Worm (Caenorhabditis elegans) whole organism, midembryonic: Measurements from ENCODE around the gene F58F9.1.

Experiments
- T22C8.4 ChIP-seq: fragments of 200-800 bp; sonication (Bioruptor generic); IDR thresholded peaks from 2 replicates; pipeline ENCODE4 v1.3.6; 2022; ENCODE audit warnings: missing genetic modification characterization, missing compliant biosample characterization
- ref-1 ChIP-seq: fragments of 200-800 bp; sonication (Bioruptor generic); conservative IDR thresholded peaks from 2 replicates; pipeline ENCODE4 v1.3.6; 2022; ENCODE audit warnings: missing genetic modification reagents, missing genetic modification characterization, missing compliant biosample characterization

DNA sequence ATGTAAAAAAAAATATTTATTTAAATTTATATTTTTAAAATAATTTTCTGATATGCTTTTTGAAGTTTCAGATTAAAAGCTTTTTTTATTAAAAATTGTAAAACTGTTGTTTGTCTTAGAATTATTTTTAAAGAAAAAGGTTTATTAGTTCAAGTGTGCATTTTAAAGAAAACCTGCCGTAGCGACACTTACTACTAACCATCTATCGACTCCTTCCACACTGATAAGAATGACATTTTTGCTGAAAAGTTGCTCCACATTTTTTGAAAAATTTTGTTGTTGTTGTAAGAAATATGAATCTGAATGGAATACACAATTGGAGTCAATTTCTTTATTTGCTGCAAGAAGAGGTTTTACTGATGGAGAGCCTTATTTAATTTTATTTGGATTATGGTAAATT lies 21.7 kb upstream of the F58F9.1 start, which contains the start of gene C49A9.1:
- TF ChIP-seq T22C8.4 (GFP tag; lab: Robert Waterston, UW) = no peak
- TF ChIP-seq ref-1 (GFP tag; lab: Robert Waterston, UW) = no peak
